Worm (Caenorhabditis elegans) whole organism, mixed stage, embryonic: ENCODE measurements around the gene irld-56.

ENCODE experiments used
- M03D4.4 ChIP-seq: sonication (generic microtip); optimal IDR thresholded peaks from 2 replicates; lab custom pipeline; 2017; ENCODE audit warnings: mild to moderate bottlenecking, missing genetic modification characterization, missing compliant biosample characterization
- bed-3 ChIP-seq: fragments of 200-800 bp; sonication (Bioruptor generic); optimal IDR thresholded peaks from 3 replicates; lab custom pipeline; 2018; ENCODE audit warnings: mild to moderate bottlenecking, missing genetic modification characterization, moderate library complexity, missing compliant biosample characterization
- blmp-1 ChIP-seq: fragments of 150-350 bp; optimal IDR thresholded peaks from 2 replicates; lab custom pipeline; 2014; ENCODE audit warnings: missing biosample characterization, missing genetic modification characterization
- ceh-39 ChIP-seq: fragments of 150-350 bp; optimal IDR thresholded peaks from 2 replicates; lab custom pipeline; 2014; ENCODE audit warnings: missing biosample characterization, missing genetic modification characterization
- ceh-43 ChIP-seq: fragments of 200-800 bp; sonication (Bioruptor generic); optimal IDR thresholded peaks from 2 replicates; lab custom pipeline; 2018; ENCODE audit warnings: mild to moderate bottlenecking, missing genetic modification characterization, moderate library complexity, missing compliant biosample characterization
- ceh-83 ChIP-seq: fragments of 200-800 bp; sonication (Bioruptor generic); optimal IDR thresholded peaks from 2 replicates; lab custom pipeline; 2018; ENCODE audit warnings: mild to moderate bottlenecking, missing genetic modification characterization, missing compliant biosample characterization
- ces-1 ChIP-seq: fragments of 150-350 bp; optimal IDR thresholded peaks from 2 replicates; lab custom pipeline; 2014; ENCODE audit warnings: missing biosample characterization, missing genetic modification reagents, missing genetic modification characterization
- cnd-1 ChIP-seq: fragments of 200-800 bp; sonication (Bioruptor generic); optimal IDR thresholded peaks from 2 replicates; lab custom pipeline; 2018; ENCODE audit warnings: mild to moderate bottlenecking, missing genetic modification characterization, missing compliant biosample characterization
- drap-1 ChIP-seq: fragments of 200-800 bp; sonication (Bioruptor generic); optimal IDR thresholded peaks from 3 replicates; lab custom pipeline; 2018; ENCODE audit warnings: mild to moderate bottlenecking, missing genetic modification characterization, missing compliant biosample characterization
- elt-1 ChIP-seq: sonication (generic microtip); optimal IDR thresholded peaks from 2 replicates; lab custom pipeline; 2017; ENCODE audit warnings: missing genetic modification characterization, mild to moderate bottlenecking, missing compliant biosample characterization, antibody characterized with exemption, moderate library complexity, borderline replicate concordance; ENCODE audit not compliant: insufficient read depth
- elt-3 ChIP-seq: fragments of 150-350 bp; optimal IDR thresholded peaks from 2 replicates; lab custom pipeline; 2014; ENCODE audit warnings: missing biosample characterization, missing genetic modification characterization
- flh-1 ChIP-seq: fragments of 200-800 bp; sonication (Bioruptor generic); optimal IDR thresholded peaks from 2 replicates; lab custom pipeline; 2018; ENCODE audit warnings: mild to moderate bottlenecking, missing genetic modification characterization, moderate library complexity, missing compliant biosample characterization
- ham-2 ChIP-seq: fragments of 200-800 bp; sonication (Bioruptor generic); optimal IDR thresholded peaks from 2 replicates; lab custom pipeline; 2018; ENCODE audit warnings: mild to moderate bottlenecking, missing genetic modification characterization, missing compliant biosample characterization
- hlh-1 ChIP-seq: fragments of 150-350 bp; optimal IDR thresholded peaks from 2 replicates; lab custom pipeline; 2014; ENCODE audit warnings: missing biosample characterization, missing genetic modification reagents, missing genetic modification characterization
- lin-13 ChIP-seq: fragments of 150-350 bp; optimal IDR thresholded peaks from 2 replicates; lab custom pipeline; 2014; ENCODE audit warnings: missing biosample characterization, missing genetic modification characterization
- lin-32 ChIP-seq: fragments of 200-800 bp; sonication (Bioruptor generic); optimal IDR thresholded peaks from 2 replicates; lab custom pipeline; 2018; ENCODE audit warnings: mild to moderate bottlenecking, missing genetic modification characterization, missing compliant biosample characterization
- lsy-2 ChIP-seq: fragments of 150-350 bp; optimal IDR thresholded peaks from 2 replicates; lab custom pipeline; 2014; ENCODE audit warnings: missing biosample characterization, missing genetic modification characterization
- mab-5 ChIP-seq: fragments of 150-350 bp; optimal IDR thresholded peaks from 2 replicates; lab custom pipeline; 2014; ENCODE audit warnings: missing biosample characterization, missing genetic modification characterization
- mep-1 ChIP-seq: fragments of 150-350 bp; optimal IDR thresholded peaks from 2 replicates; lab custom pipeline; 2017; ENCODE audit warnings: missing biosample characterization, missing genetic modification reagents, missing genetic modification characterization, inconsistent platforms
- mls-2 ChIP-seq: sonication (generic microtip); optimal IDR thresholded peaks from 2 replicates; lab custom pipeline; 2016; ENCODE audit warnings: mild to moderate bottlenecking, missing genetic modification characterization, moderate library complexity, missing compliant biosample characterization
- nhr-12 ChIP-seq: fragments of 150-350 bp; optimal IDR thresholded peaks from 2 replicates; lab custom pipeline; 2014; ENCODE audit warnings: missing biosample characterization, missing genetic modification characterization
- nhr-2 ChIP-seq: fragments of 150-350 bp; optimal IDR thresholded peaks from 2 replicates; lab custom pipeline; 2014; ENCODE audit warnings: missing biosample characterization, missing genetic modification characterization
- nhr-237 ChIP-seq: fragments of 150-350 bp; optimal IDR thresholded peaks from 2 replicates; lab custom pipeline; 2014; ENCODE audit warnings: missing biosample characterization, missing genetic modification characterization
- nhr-28 ChIP-seq: fragments of 150-350 bp; optimal IDR thresholded peaks from 2 replicates; lab custom pipeline; 2014; ENCODE audit warnings: missing biosample characterization, missing genetic modification characterization
- nhr-76 ChIP-seq: sonication (generic microtip); optimal IDR thresholded peaks from 2 replicates; lab custom pipeline; 2017; ENCODE audit warnings: missing biosample characterization, missing genetic modification characterization
- pha-4 ChIP-seq: fragments of 150-350 bp; optimal IDR thresholded peaks from 2 replicates; lab custom pipeline; 2018; ENCODE audit warnings: missing biosample characterization, missing genetic modification reagents, missing genetic modification characterization
- sem-2 ChIP-seq: fragments of 200-800 bp; sonication (Bioruptor generic); optimal IDR thresholded peaks from 2 replicates; lab custom pipeline; 2018; ENCODE audit warnings: mild to moderate bottlenecking, missing genetic modification characterization, missing compliant biosample characterization
- snpc-4 ChIP-seq: fragments of 150-350 bp; optimal IDR thresholded peaks from 2 replicates; lab custom pipeline; 2014; ENCODE audit warnings: missing biosample characterization, missing genetic modification characterization
- sptf-1 ChIP-seq: sonication (generic microtip); optimal IDR thresholded peaks from 2 replicates; lab custom pipeline; 2017; ENCODE audit warnings: mild to moderate bottlenecking, missing genetic modification characterization, moderate library complexity, missing compliant biosample characterization
- tbx-8 ChIP-seq: fragments of 200-800 bp; sonication (Bioruptor generic); optimal IDR thresholded peaks from 2 replicates; lab custom pipeline; 2018; ENCODE audit warnings: mild to moderate bottlenecking, missing genetic modification characterization, moderate library complexity, missing compliant biosample characterization
- unc-120 ChIP-seq: sonication (generic microtip); optimal IDR thresholded peaks from 2 replicates; lab custom pipeline; 2017; ENCODE audit warnings: missing genetic modification characterization, missing compliant biosample characterization; ENCODE audit not compliant: poor library complexity, severe bottlenecking
- unc-39 ChIP-seq: fragments of 150-350 bp; optimal IDR thresholded peaks from 2 replicates; lab custom pipeline; 2014; ENCODE audit warnings: missing biosample characterization, missing genetic modification characterization
- unc-62 ChIP-seq: fragments of 150-350 bp; optimal IDR thresholded peaks from 2 replicates; lab custom pipeline; 2014; ENCODE audit warnings: missing biosample characterization, missing genetic modification reagents, missing genetic modification characterization
- zip-8 ChIP-seq: fragments of 150-350 bp; optimal IDR thresholded peaks from 2 replicates; lab custom pipeline; 2014; ENCODE audit warnings: missing biosample characterization, missing genetic modification characterization
- ztf-11 ChIP-seq: fragments of 150-350 bp; optimal IDR thresholded peaks from 2 replicates; lab custom pipeline; 2014; ENCODE audit warnings: missing biosample characterization, missing genetic modification characterization

irld-56 gene

DNA sequence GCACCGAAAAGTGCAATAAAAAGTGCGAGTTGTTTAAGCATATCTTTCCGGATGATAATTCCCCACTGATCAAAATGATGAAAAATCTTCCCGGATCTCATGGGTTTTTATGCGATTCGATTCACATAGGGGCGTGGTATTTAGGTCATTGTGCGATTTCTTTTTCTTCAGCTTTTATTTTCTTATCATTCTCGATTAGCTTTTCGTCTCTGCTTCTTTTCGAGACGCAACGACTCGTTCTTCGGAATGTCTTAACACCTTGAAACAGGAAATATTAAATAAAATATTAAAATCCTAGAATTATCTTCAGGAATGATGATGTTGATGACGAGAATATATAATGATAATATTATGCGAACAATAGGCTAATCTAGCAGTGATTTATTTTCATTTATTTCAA, 23.9 kb upstream of the irld-56 start, which contains the start of gene Y37A1B.7:
Y37A1B.7 (minus strand) TSS at position 101 of the 400 bp plus-strand sequence.
- TF ChIP-seq nhr-28 (tag; lab: Kevin White, UChicago) (no peak), ceh-39 (tag; lab: Kevin White, UChicago) (no peak), cnd-1 (no peak), zip-8 (no peak), mls-2 (tag; lab: Kevin White, UChicago) (no peak), lin-13 (tag; lab: Kevin White, UChicago) (no peak), ceh-83 (GFP tag; lab: Kevin White, UChicago) (no peak), elt-1 (no peak), unc-39 (tag; lab: Kevin White, UChicago) (no peak), elt-3 (tag; lab: Kevin White, UChicago) (no peak), nhr-2 (no peak), pha-4 (tag; lab: Kevin White, UChicago) (no peak), ceh-43 (GFP tag; lab: Kevin White, UChicago) (no peak), mab-5 (no peak), blmp-1 (tag; lab: Kevin White, UChicago) (no peak), tbx-8 (GFP tag; lab: Kevin White, UChicago) (no peak), flh-1 (GFP tag; lab: Kevin White, UChicago) (no peak), snpc-4 (tag; lab: Kevin White, UChicago) (no peak), lin-32 (no peak)
- TF ChIP-seq, all 35 proteins: peak for 0

DNA sequence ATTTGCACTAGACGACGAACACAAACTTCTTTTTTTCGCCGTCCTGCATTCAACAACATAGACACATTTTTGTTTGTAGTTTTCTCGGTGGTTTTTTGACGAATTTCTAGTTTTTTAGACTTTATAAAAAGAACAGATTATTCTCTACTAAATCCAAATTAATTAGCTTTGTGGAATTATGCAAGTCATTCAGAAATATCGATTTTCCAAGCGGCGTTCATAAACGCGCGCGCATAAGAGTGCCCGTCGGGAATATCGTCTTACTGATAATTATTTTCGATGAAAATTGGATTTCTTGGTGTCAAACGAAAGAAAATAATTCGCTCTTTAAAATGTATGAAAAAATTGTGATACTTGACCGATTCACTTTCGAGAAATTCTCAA, 14.8 kb upstream of the irld-56 start:
- TF ChIP-seq elt-1: no peak
- TF ChIP-seq blmp-1 (tag; lab: Kevin White, UChicago): no peak
- no peak for TF ChIP-seq mls-2 (tag; lab: Kevin White, UChicago)
- TF ChIP-seq cnd-1: no peak
- no peak for TF ChIP-seq bed-3 (GFP tag; lab: Kevin White, UChicago)
- TF ChIP-seq tbx-8 (GFP tag; lab: Kevin White, UChicago): no peak
- TF ChIP-seq, all 35 proteins: peak for 0

DNA sequence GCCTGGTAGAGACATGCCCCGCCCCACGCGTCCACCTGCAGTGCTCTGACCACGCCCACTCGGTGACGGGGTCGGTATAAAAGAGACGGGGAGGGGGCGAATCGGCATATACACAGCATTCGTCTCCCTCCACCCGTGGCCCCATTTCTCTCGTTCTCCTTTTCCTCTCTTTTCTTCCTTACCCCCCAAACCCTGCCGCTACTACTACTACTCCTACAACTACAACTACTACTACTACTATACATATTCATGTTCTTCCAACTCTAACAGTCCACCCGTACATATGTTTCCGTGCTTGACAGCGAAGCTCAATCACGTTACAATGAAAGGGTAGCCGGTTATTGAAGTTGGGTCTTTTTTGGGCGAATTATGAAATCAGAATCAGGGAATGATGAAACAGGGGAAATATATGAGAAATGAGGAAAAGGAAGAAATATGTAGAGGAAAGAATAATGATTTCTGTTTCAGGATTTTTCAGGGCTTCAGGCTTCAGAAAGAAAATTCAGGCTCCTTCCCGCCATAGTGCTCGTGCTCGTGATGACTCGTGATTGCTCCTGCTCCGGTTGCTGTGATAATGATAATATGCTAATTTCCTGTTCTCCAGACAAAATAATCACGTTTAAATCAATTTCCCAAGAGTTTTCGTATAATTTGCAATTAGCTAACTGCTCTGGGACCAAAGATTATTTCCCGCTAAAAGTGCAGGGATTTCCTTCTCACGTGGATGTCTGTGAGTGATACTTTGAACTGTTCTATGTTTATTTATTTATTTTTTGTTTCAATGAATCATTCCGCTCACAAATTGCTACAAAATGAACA, 14.2 kb upstream of the irld-56 start:
- peak; percentile 82 for TF ChIP-seq unc-39 (tag; lab: Kevin White, UChicago)
- TF ChIP-seq nhr-76 (tag; lab: Kevin White, UChicago): no peak
- TF ChIP-seq mab-5: peak; percentile 47
- peak; percentile 81 for TF ChIP-seq lsy-2 (tag; lab: Kevin White, UChicago)
- peak; percentile 98 for TF ChIP-seq unc-120 (tag; lab: Kevin White, UChicago)
- peak; percentile 62 for TF ChIP-seq unc-62
- TF ChIP-seq mls-2 (tag; lab: Kevin White, UChicago): peak; percentile 99
- TF ChIP-seq elt-1: peak; percentile 37
- peak; percentile 85 for TF ChIP-seq nhr-28 (tag; lab: Kevin White, UChicago)
- TF ChIP-seq nhr-2: peak; percentile 47
- peak; percentile 97 for TF ChIP-seq drap-1 (GFP tag; lab: Kevin White, UChicago)
- TF ChIP-seq ceh-43 (GFP tag; lab: Kevin White, UChicago): peak; percentile 95
- peak; percentile 98 for TF ChIP-seq cnd-1
- TF ChIP-seq ztf-11: peak; percentile 96
- peak; percentile 93 for TF ChIP-seq ham-2 (GFP tag; lab: Kevin White, UChicago)
- peak; percentile 79 for TF ChIP-seq nhr-12 (tag; lab: Kevin White, UChicago)
- TF ChIP-seq hlh-1 (tag; lab: Kevin White, UChicago): peak; percentile 78
- TF ChIP-seq flh-1 (GFP tag; lab: Kevin White, UChicago): peak; percentile 94
- peak; percentile 78 for TF ChIP-seq blmp-1 (tag; lab: Kevin White, UChicago)
- peak; percentile 85 for TF ChIP-seq ceh-39 (tag; lab: Kevin White, UChicago)
- TF ChIP-seq sptf-1 (tag; lab: Kevin White, UChicago): peak; percentile 99
- peak; percentile 50 for TF ChIP-seq pha-4 (tag; lab: Kevin White, UChicago)
- peak; percentile 98 for TF ChIP-seq tbx-8 (GFP tag; lab: Kevin White, UChicago)
- TF ChIP-seq mep-1 (tag; lab: Kevin White, UChicago): peak; percentile 84
- TF ChIP-seq sem-2: peak; percentile 97
- TF ChIP-seq zip-8: no peak
- TF ChIP-seq M03D4.4 (tag; lab: Kevin White, UChicago): peak; percentile 98
- no peak for TF ChIP-seq lin-13 (tag; lab: Kevin White, UChicago)
- no peak for TF ChIP-seq snpc-4 (tag; lab: Kevin White, UChicago)
- TF ChIP-seq bed-3 (GFP tag; lab: Kevin White, UChicago): peak; percentile 81
- peak; percentile 93 for TF ChIP-seq lin-32
- peak; percentile 55 for TF ChIP-seq elt-3 (tag; lab: Kevin White, UChicago)
- TF ChIP-seq ceh-83 (GFP tag; lab: Kevin White, UChicago): peak; percentile 100
- peak; percentile 81 for TF ChIP-seq ces-1
- TF ChIP-seq nhr-237 (tag; lab: Kevin White, UChicago): peak; percentile 86
